Fruit fly (Drosophila melanogaster): ENCODE data around the gene CG16700.

The CG16700 gene

DNA sequence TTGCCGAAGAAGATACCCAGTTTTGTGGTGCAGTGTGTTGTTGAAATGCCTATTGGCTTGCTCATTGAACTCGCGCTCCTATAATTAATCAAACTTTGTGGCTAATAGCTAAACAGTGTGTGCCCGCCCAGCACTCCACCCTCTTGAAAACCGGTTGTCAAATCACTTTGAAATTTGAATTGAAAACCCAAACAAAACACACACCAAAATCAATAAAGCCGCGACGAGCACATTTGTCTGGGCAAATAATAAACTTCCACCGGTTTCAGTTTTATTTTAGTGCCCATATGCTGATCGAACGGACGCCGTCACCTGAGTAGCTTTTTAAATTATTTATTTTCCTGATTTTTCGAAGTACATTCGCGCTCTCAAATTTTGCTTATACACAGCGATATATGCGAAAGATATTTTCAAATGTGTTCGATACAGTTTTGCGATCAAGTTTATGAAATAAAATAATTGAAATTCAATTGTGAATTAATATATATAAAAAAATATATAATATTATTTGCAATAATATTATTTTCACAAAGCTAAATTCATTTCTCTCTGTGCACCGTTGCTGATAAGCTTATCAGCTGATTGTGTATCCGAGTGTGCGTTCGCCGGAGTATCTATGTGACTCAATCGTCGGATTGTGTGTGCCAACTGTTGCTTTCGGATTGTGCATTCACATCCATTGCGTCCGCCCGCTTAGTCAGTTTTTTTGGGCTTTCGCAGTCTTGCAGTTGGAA, 38.2 kb downstream of the CG16700 start (continued):
- TF ChIP-seq CG15073 (GFP tag; optimal IDR thresholded peaks at IDR 0.05) (no peak), Mad (GFP tag; optimal IDR thresholded peaks at IDR 0.05) (no peak), jing (GFP tag; optimal IDR thresholded peaks at IDR 0.05) (no peak), dmrt11E (tag; optimal IDR thresholded peaks at IDR 0.05) (peak; percentile 69), Camta (GFP tag; optimal IDR thresholded peaks at IDR 0.05) (peak; percentile 35), trh (GFP tag; optimal IDR thresholded peaks at IDR 0.05) (peak; percentile 51), Mes4 (GFP tag; optimal IDR thresholded peaks at IDR 0.05) (no peak), CG9609 (GFP tag; optimal IDR thresholded peaks at IDR 0.05) (no peak), Ets97D (GFP tag; optimal IDR thresholded peaks at IDR 0.05) (no peak), dpn (GFP tag; optimal IDR thresholded peaks at IDR 0.05) (peak in 1 of 2 experiments; percentile 74), Meics (GFP tag; optimal IDR thresholded peaks at IDR 0.05) (peak; percentile 88), CG2202 (tag; optimal IDR thresholded peaks at IDR 0.05) (peak; percentile 35), sob (GFP tag; IDR thresholded peaks at IDR 0.05) (peak; percentile 73), D (optimal IDR thresholded peaks at IDR 0.05) (no peak), D (GFP tag; optimal IDR thresholded peaks at IDR 0.05) (peak; percentile 65), CG3995 (GFP tag; optimal IDR thresholded peaks at IDR 0.05) (no peak), gem (tag; optimal IDR thresholded peaks at IDR 0.05) (peak; percentile 93), CG17912 (GFP tag; optimal IDR thresholded peaks at IDR 0.05) (no peak), CG32772 (GFP tag; IDR thresholded peaks at IDR 0.05) (peak; percentile 72), Fer1 (GFP tag; optimal IDR thresholded peaks at IDR 0.05) (peak; percentile 89), CoRest (tag; optimal IDR thresholded peaks at IDR 0.05) (peak; percentile 87), HLH3B (GFP tag; IDR thresholded peaks at IDR 0.05) (peak; percentile 82), Sox102F (GFP tag; optimal IDR thresholded peaks at IDR 0.05) (peak; percentile 93), CG3065 (GFP tag; optimal IDR thresholded peaks at IDR 0.05) (peak; percentile 22), CG15011 (GFP tag; optimal IDR thresholded peaks at IDR 0.05) (peak; percentile 29), CG30403 (GFP tag; optimal IDR thresholded peaks at IDR 0.05) (peak; percentile 60), Dip3 (GFP tag; optimal IDR thresholded peaks at IDR 0.05) (no peak), dysf (GFP tag; IDR thresholded peaks at IDR 0.05) (peak; percentile 84), CG10959 (GFP tag; IDR thresholded peaks at IDR 0.05) (peak; percentile 44), CG14965 (GFP tag; optimal IDR thresholded peaks at IDR 0.05; ENCODE audit: borderline replicate concordance) (no peak), zfh2 (GFP tag; optimal IDR thresholded peaks at IDR 0.05) (no peak), lab (GFP tag; optimal IDR thresholded peaks at IDR 0.05) (peak; percentile 91), CG8478 (optimal IDR thresholded peaks at IDR 0.05) (no peak), Nf-YB (GFP tag; optimal IDR thresholded peaks at IDR 0.05) (peak; percentile 70), gcm (GFP tag; optimal IDR thresholded peaks at IDR 0.05) (peak; percentile 75), croc (GFP tag; conservative IDR thresholded peaks at IDR 0.05) (peak; percentile 45), CG8359 (GFP tag; optimal IDR thresholded peaks at IDR 0.05; ENCODE audit: borderline replicate concordance) (peak; percentile 36), Hmr (GFP tag; optimal IDR thresholded peaks at IDR 0.05) (peak; percentile 87), Spps (tag; optimal IDR thresholded peaks at IDR 0.05) (peak; percentile 55), ap (GFP tag; IDR thresholded peaks at IDR 0.05) (peak; percentile 63; the same call in 1 of the 2 replicates), Dad (GFP tag; optimal IDR thresholded peaks at IDR 0.05) (no peak), sim (GFP tag; IDR thresholded peaks at IDR 0.05) (no peak), Fer2 (tag; optimal IDR thresholded peaks at IDR 0.05) (peak; percentile 53), Atf6 (GFP tag; IDR thresholded peaks at IDR 0.05) (peak; percentile 70; the same call in 1 of the 2 replicates), CG7745 (tag; optimal IDR thresholded peaks at IDR 0.05) (no peak), TFAM (GFP tag; optimal IDR thresholded peaks at IDR 0.05) (no peak), Dfd (GFP tag; optimal IDR thresholded peaks at IDR 0.05) (no peak), CG5953 (GFP tag; IDR thresholded peaks at IDR 0.05) (peak; percentile 80; the same call in 1 of the 2 replicates), CG18599 (GFP tag; optimal IDR thresholded peaks at IDR 0.05) (peak; percentile 89), Dip2 (GFP tag; IDR thresholded peaks at IDR 0.05) (no peak)
